Fruit fly (Drosophila melanogaster) whole organism, embryonic: ENCODE results near the gene Nubp1.
A peak's percentile ranks its signal among the peaks of the same experiment; 100 is the strongest.

Experiments used
- CG10565 ChIP-seq: fragments of 200-800 bp; sonication (Bioruptor generic); optimal IDR thresholded peaks from 3 replicates; lab custom pipeline; 2016; ENCODE audit warnings: missing biosample characterization, mild to moderate bottlenecking, missing genetic modification characterization
- CG11456 ChIP-seq: fragments of 200-800 bp; sonication (Bioruptor generic); IDR thresholded peaks from 3 replicates; pipeline ENCODE4 v1.3.6; 2022; ENCODE audit warnings: missing biosample characterization, missing genetic modification characterization
- CG13424 ChIP-seq: fragments of 200-800 bp; sonication (Bioruptor generic); optimal IDR thresholded peaks from 2 replicates; lab custom pipeline; 2019; ENCODE audit warnings: missing biosample characterization, mild to moderate bottlenecking, missing genetic modification characterization, moderate library complexity
- CG17385 ChIP-seq: fragments of 200-800 bp; sonication (Bioruptor generic); optimal IDR thresholded peaks from 3 replicates; lab custom pipeline; 2018; ENCODE audit warnings: missing biosample characterization, mild to moderate bottlenecking, missing genetic modification characterization
- CG18011 ChIP-seq: fragments of 200-800 bp; sonication (Bioruptor generic); optimal IDR thresholded peaks from 2 replicates; lab custom pipeline; 2017; ENCODE audit warnings: missing biosample characterization, missing genetic modification characterization, mild to moderate bottlenecking, moderate library complexity, missing genotype
- CG18619 ChIP-seq: fragments of 200-800 bp; sonication (Bioruptor generic); optimal IDR thresholded peaks from 3 replicates; lab custom pipeline; 2017; ENCODE audit warnings: missing biosample characterization, mild to moderate bottlenecking, missing genetic modification characterization
- CG30403 ChIP-seq: fragments of 200-800 bp; sonication (Bioruptor generic); optimal IDR thresholded peaks from 3 replicates; lab custom pipeline; 2016; ENCODE audit warnings: missing biosample characterization, missing genetic modification characterization
- CG3065 ChIP-seq: fragments of 200-800 bp; sonication (Bioruptor generic); optimal IDR thresholded peaks from 2 replicates; lab custom pipeline; 2016; ENCODE audit warnings: missing biosample characterization, missing genetic modification characterization
- CG32772 ChIP-seq: fragments of 200-800 bp; sonication (Bioruptor generic); IDR thresholded peaks from 2 replicates; pipeline ENCODE4 v1.3.6; 2022; ENCODE audit warnings: missing biosample characterization, missing genetic modification characterization
- CG4328 ChIP-seq: fragments of 200-800 bp; sonication (Bioruptor generic); optimal IDR thresholded peaks from 3 replicates; lab custom pipeline; 2017; ENCODE audit warnings: missing biosample characterization, missing genetic modification reagents, missing genetic modification characterization
- CG4424 ChIP-seq: fragments of 200-800 bp; sonication (Bioruptor generic); optimal IDR thresholded peaks from 3 replicates; lab custom pipeline; 2016; ENCODE audit warnings: missing biosample characterization, missing genetic modification characterization
- CG7745 ChIP-seq: fragments of 200-800 bp; sonication (Bioruptor generic); optimal IDR thresholded peaks from 2 replicates; lab custom pipeline; 2018; ENCODE audit warnings: missing biosample characterization, mild to moderate bottlenecking, missing genetic modification characterization, moderate library complexity
- CG7987 ChIP-seq: fragments of 200-800 bp; sonication (Bioruptor generic); optimal IDR thresholded peaks from 2 replicates; lab custom pipeline; 2018; ENCODE audit warnings: missing biosample characterization, mild to moderate bottlenecking, missing genetic modification characterization, moderate library complexity
- CG8281 ChIP-seq: fragments of 200-800 bp; sonication (Bioruptor generic); optimal IDR thresholded peaks from 2 replicates; lab custom pipeline; 2018; ENCODE audit warnings: missing biosample characterization, mild to moderate bottlenecking, missing genetic modification characterization, moderate library complexity
- CG8924 ChIP-seq: fragments of 200-800 bp; optimal IDR thresholded peaks from 3 replicates; lab custom pipeline; 2019; ENCODE audit warnings: missing biosample characterization, mild to moderate bottlenecking, missing genetic modification characterization, moderate library complexity
- Deaf1 ChIP-seq: fragments of 200-800 bp; optimal IDR thresholded peaks from 3 replicates; lab custom pipeline; 2019; ENCODE audit warnings: missing biosample characterization, mild to moderate bottlenecking, missing genetic modification characterization, moderate library complexity
- Dek ChIP-seq: fragments of 200-800 bp; sonication (Bioruptor generic); optimal IDR thresholded peaks from 3 replicates; lab custom pipeline; 2019; ENCODE audit warnings: missing biosample characterization, mild to moderate bottlenecking, missing genetic modification characterization, moderate library complexity
- Dfd ChIP-seq, 2 experiments: fragments of >200 bp; optimal IDR thresholded peaks; 2 replicates each; lab custom pipeline; 2017; ENCODE audit warnings: missing biosample characterization in 2 of 2, missing genetic modification characterization in 2 of 2
- Doc2 ChIP-seq: fragments of 200-800 bp; sonication (Bioruptor generic); IDR thresholded peaks from 2 replicates; pipeline ENCODE4 v1.3.6; 2022; ENCODE audit warnings: missing biosample characterization, missing genetic modification characterization
- GATAe ChIP-seq: fragments of 200-800 bp; sonication (Bioruptor generic); conservative IDR thresholded peaks from 2 replicates; pipeline ENCODE4 v1.3.6; 2022; ENCODE audit warnings: missing biosample characterization, missing genetic modification characterization
- Hr51 ChIP-seq, 2 experiments: fragments of 200-800 bp; sonication (Bioruptor generic); optimal IDR thresholded peaks; 2 replicates in 1 of 2; 3 replicates in 1 of 2; lab custom pipeline; 2016 to 2018; ENCODE audit warnings: missing biosample characterization in 2 of 2, missing genetic modification characterization in 2 of 2, mild to moderate bottlenecking in 1 of 2, moderate library complexity in 1 of 2
- Myb ChIP-seq: fragments of 200-800 bp; sonication (Bioruptor generic); optimal IDR thresholded peaks from 2 replicates; lab custom pipeline; 2016; ENCODE audit warnings: missing biosample characterization, missing genetic modification characterization
- Side ChIP-seq: fragments of 200-800 bp; sonication (Bioruptor generic); optimal IDR thresholded peaks from 2 replicates; lab custom pipeline; 2016; ENCODE audit warnings: missing biosample characterization, missing genetic modification characterization
- Sox102F ChIP-seq: fragments of 200-800 bp; sonication (Bioruptor generic); optimal IDR thresholded peaks from 2 replicates; lab custom pipeline; 2018; ENCODE audit warnings: missing biosample characterization, mild to moderate bottlenecking, missing genetic modification characterization, moderate library complexity
- Sry-δ ChIP-seq: fragments of 200-800 bp; sonication (Bioruptor generic); optimal IDR thresholded peaks from 2 replicates; lab custom pipeline; 2016; ENCODE audit warnings: missing biosample characterization, missing genetic modification characterization
- amos ChIP-seq: fragments of 200-800 bp; sonication (Bioruptor generic); IDR thresholded peaks from 2 replicates; pipeline ENCODE4 v1.3.6; 2022; ENCODE audit warnings: missing biosample characterization, missing genetic modification characterization; ENCODE audit not compliant: partially characterized antibody
- bab2 ChIP-seq: fragments of 200-800 bp; sonication (Bioruptor generic); optimal IDR thresholded peaks from 2 replicates; lab custom pipeline; 2016; ENCODE audit warnings: missing biosample characterization, missing genetic modification characterization
- bbx ChIP-seq: fragments of 200-800 bp; sonication (Bioruptor generic); IDR thresholded peaks from 2 replicates; pipeline ENCODE4 v1.3.6; 2022; ENCODE audit warnings: missing biosample characterization, missing genetic modification characterization; ENCODE audit not compliant: partially characterized antibody
- bowl ChIP-seq: fragments of 200-800 bp; sonication (Bioruptor generic); IDR thresholded peaks from 2 replicates; pipeline ENCODE4 v1.3.6; 2022; ENCODE audit warnings: missing biosample characterization, missing genetic modification characterization
- chif ChIP-seq, 2 experiments: fragments of 200-800 bp; sonication (Bioruptor generic); optimal IDR thresholded peaks; 3 replicates each; lab custom pipeline; 2016; ENCODE audit warnings: missing biosample characterization in 2 of 2, missing genetic modification characterization in 2 of 2
- chinmo ChIP-seq: fragments of 200-800 bp; sonication (Bioruptor generic); IDR thresholded peaks from 4 replicates; pipeline ENCODE4 v1.3.6; 2022; ENCODE audit warnings: missing biosample characterization, missing genetic modification characterization; ENCODE audit not compliant: partially characterized antibody
- chn ChIP-seq: fragments of 200-800 bp; sonication (Bioruptor generic); optimal IDR thresholded peaks from 2 replicates; lab custom pipeline; 2016; ENCODE audit warnings: missing biosample characterization, missing genetic modification characterization
- dimm ChIP-seq: fragments of 200-800 bp; sonication (Bioruptor generic); IDR thresholded peaks from 2 replicates; pipeline ENCODE4 v1.3.6; 2022; ENCODE audit warnings: missing biosample characterization, missing genetic modification characterization
- en ChIP-seq: fragments of 200-800 bp; sonication (Bioruptor generic); optimal IDR thresholded peaks from 2 replicates; lab custom pipeline; 2016; ENCODE audit warnings: missing biosample characterization, missing genetic modification characterization
- gsb ChIP-seq: fragments of 200-800 bp; sonication (Bioruptor generic); IDR thresholded peaks from 2 replicates; pipeline ENCODE4 v1.3.6; 2022; ENCODE audit warnings: missing biosample characterization, missing genetic modification characterization
- gsb-n ChIP-seq: fragments of 200-800 bp; sonication (Bioruptor generic); optimal IDR thresholded peaks from 3 replicates; lab custom pipeline; 2018; ENCODE audit warnings: missing biosample characterization, mild to moderate bottlenecking, missing genetic modification characterization
- inv ChIP-seq: fragments of 200-800 bp; sonication (Bioruptor generic); IDR thresholded peaks from 2 replicates; pipeline ENCODE4 v1.3.6; 2022; ENCODE audit warnings: missing biosample characterization, missing genetic modification characterization; ENCODE audit not compliant: partially characterized antibody
- lmd ChIP-seq: fragments of 200-800 bp; sonication (Bioruptor generic); IDR thresholded peaks from 2 replicates; pipeline ENCODE4 v1.3.6; 2022; ENCODE audit warnings: missing biosample characterization, missing genetic modification characterization
- lola ChIP-seq, 3 experiments: fragments of >200 bp in 2 of 3; fragments of 200-800 bp in 1 of 3; sonication (Bioruptor generic) in 1 of 3; optimal IDR thresholded peaks; 2 replicates each; lab custom pipeline; 2017 to 2019; ENCODE audit warnings: missing biosample characterization in 3 of 3, missing genetic modification characterization in 3 of 3, mild to moderate bottlenecking in 1 of 3, moderate library complexity in 1 of 3
- mam ChIP-seq: fragments of 200-800 bp; sonication (Bioruptor generic); optimal IDR thresholded peaks from 3 replicates; lab custom pipeline; 2016; ENCODE audit warnings: missing biosample characterization, missing genetic modification characterization
- prd ChIP-seq, 3 experiments: fragments of >200 bp in 2 of 3; fragments of 200-800 bp in 1 of 3; sonication (Bioruptor generic) in 1 of 3; optimal IDR thresholded peaks in 2 of 3; IDR thresholded peaks in 1 of 3; 2 replicates in 2 of 3; 3 replicates in 1 of 3; pipeline versions ENCODE4 v1.3.6 to Lab custom; 2017 to 2022; ENCODE audit warnings: missing biosample characterization in 1 of 3, missing genetic modification characterization in 1 of 3
- rib ChIP-seq: fragments of 200-800 bp; sonication (Bioruptor generic); IDR thresholded peaks from 2 replicates; pipeline ENCODE4 v1.3.6; 2022; ENCODE audit warnings: missing biosample characterization, missing genetic modification characterization
- shn ChIP-seq: fragments of 200-800 bp; sonication (Bioruptor generic); optimal IDR thresholded peaks from 3 replicates; lab custom pipeline; 2016; ENCODE audit warnings: missing biosample characterization, missing genetic modification characterization
- so ChIP-seq: fragments of 200-800 bp; sonication (Bioruptor generic); IDR thresholded peaks from 3 replicates; pipeline ENCODE4 v1.3.6; 2022; ENCODE audit warnings: missing biosample characterization, missing genetic modification characterization
- tup ChIP-seq: fragments of 200-800 bp; sonication (Bioruptor generic); optimal IDR thresholded peaks from 2 replicates; lab custom pipeline; 2016; ENCODE audit warnings: missing biosample characterization, mild to moderate bottlenecking, missing genetic modification characterization, moderate library complexity
- unpg ChIP-seq: fragments of 200-800 bp; sonication (Bioruptor generic); optimal IDR thresholded peaks from 3 replicates; lab custom pipeline; 2018; ENCODE audit warnings: missing biosample characterization, mild to moderate bottlenecking, missing genetic modification characterization, moderate library complexity

The Nubp1 gene

DNA sequence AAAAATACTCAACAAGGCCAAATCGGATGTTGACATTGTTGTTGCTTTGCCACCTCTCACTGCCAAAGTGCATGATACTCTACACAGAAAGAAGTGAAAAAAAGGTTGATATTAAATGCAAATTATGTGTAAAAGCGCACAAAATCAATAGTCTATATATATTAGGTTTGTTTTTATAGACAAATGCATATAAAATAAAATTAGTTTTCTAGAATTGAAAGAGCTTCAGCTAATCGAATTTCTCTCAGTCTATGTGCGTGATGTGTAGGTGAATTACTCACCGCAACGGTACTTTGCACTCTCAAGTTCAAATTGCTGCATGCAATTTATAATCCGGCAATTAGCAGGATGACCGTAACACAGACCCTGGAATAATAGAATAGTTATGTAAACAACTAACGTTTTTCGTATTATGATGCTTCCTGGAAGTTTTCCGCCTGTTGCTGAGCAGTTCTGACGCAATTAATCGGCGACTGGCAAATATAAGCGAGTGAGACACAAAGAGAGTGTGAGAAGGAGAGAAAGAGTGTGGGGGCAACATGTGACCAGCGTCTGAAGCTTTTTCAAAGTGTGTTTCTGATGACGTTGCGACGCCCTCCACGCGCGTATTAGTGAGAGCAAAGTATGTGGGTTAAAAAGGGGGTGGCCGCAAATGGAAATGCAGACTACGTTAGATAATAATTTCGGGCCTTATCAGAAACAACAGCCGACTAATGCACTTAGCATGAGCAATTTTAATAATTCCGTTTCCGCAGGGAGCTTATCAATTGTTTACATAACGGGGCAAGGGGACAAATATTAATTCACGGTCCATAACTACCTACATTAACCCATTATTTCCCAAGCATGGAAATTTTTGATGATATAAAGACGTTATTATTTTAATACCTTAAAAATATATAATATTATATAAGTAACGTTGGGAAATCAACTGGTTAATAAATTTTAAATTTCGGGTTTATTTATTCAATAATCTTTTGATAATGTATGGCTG is 11.3 kb upstream of the Nubp1 start (continued):
- TF ChIP-seq gsb (peak; percentile 86), Doc2 (GFP tag; lab: Robert Waterston, UW) (no peak; the same call in 1 of the 2 replicates), Myb (peak; percentile 14), bbx (0 out of 2 replicates have a peak, but pooled peaks have one; percentile 17), Deaf1 (tag; lab: Kevin White, UChicago) (peak; percentile 29), so (GFP tag; lab: Robert Waterston, UW) (peak; percentile 94), CG32772 (peak; percentile 95), CG17385 (peak; percentile 86), shn (GFP tag; lab: Kevin White, UChicago) (peak; percentile 67), prd (optimal IDR thresholded peaks at IDR 0.05; lab: Kevin White, UChicago) (no peak), prd (GFP tag; IDR thresholded peaks at IDR 0.05; lab: Robert Waterston, UW) (peak; percentile 98), amos (GFP tag; lab: Robert Waterston, UW) (no peak; the same call in 1 of the 2 replicates), gsb-n (tag; lab: Kevin White, UChicago) (peak; percentile 88), GATAe (GFP tag; lab: Robert Waterston, UW) (peak; percentile 77), CG18011 (GFP tag; lab: Kevin White, UChicago) (no peak), chinmo (GFP tag; lab: Robert Waterston, UW) (peak; percentile 88), CG18619 (GFP tag; lab: Kevin White, UChicago) (peak; percentile 84), tup (peak; percentile 62), mam (GFP tag; lab: Kevin White, UChicago) (peak; percentile 56), CG8924 (tag; lab: Kevin White, UChicago) (peak; percentile 88), rib (GFP tag; lab: Robert Waterston, UW) (peak; percentile 86), CG4328 (GFP tag; lab: Kevin White, UChicago) (peak; percentile 77), lola (GFP tag; optimal IDR thresholded peaks at IDR 0.05; lab: Kevin White, UChicago) (peak in 1 of 3 experiments; percentile 65), CG7987 (GFP tag; lab: Kevin White, UChicago) (peak; percentile 90), bowl (GFP tag; lab: Robert Waterston, UW) (peak; percentile 91), Side (GFP tag; lab: Kevin White, UChicago) (peak; percentile 75), chn (GFP tag; lab: Kevin White, UChicago) (peak; percentile 82), inv (GFP tag; lab: Robert Waterston, UW) (no peak), CG8281 (tag; lab: Kevin White, UChicago) (peak; percentile 71), CG10565 (GFP tag; lab: Kevin White, UChicago) (peak; percentile 69), Hr51 (GFP tag; optimal IDR thresholded peaks at IDR 0.05; lab: Kevin White, UChicago) (peak; percentile 77 to 94), CG30403 (GFP tag; lab: Kevin White, UChicago) (peak; percentile 94), Dek (peak; percentile 85), en (GFP tag; lab: Kevin White, UChicago) (peak; percentile 55), Sox102F (peak; percentile 96), bab2 (GFP tag; lab: Kevin White, UChicago) (peak; percentile 78), lmd (peak; percentile 90), CG3065 (GFP tag; lab: Kevin White, UChicago) (peak; percentile 78), CG7745 (tag; lab: Kevin White, UChicago) (peak; percentile 7), CG4424 (GFP tag; lab: Kevin White, UChicago) (peak; percentile 95), unpg (GFP tag; lab: Kevin White, UChicago) (peak; percentile 88), CG13424 (peak; percentile 88), dimm (GFP tag; lab: Robert Waterston, UW) (peak; percentile 92), Sry-δ (GFP tag; lab: Kevin White, UChicago) (peak; percentile 35), Dfd (GFP tag; optimal IDR thresholded peaks at IDR 0.05; lab: Kevin White, UChicago) (no peak), CG11456 (GFP tag; lab: Robert Waterston, UW) (peak; percentile 95), chif (GFP tag; optimal IDR thresholded peaks at IDR 0.05; lab: Kevin White, UChicago) (peak; percentile 59 to 87)
